Fruit fly (Drosophila melanogaster): Measurements from ENCODE around the gene Ac78C.

- TF ChIP-seq CTCF (optimal IDR thresholded peaks at IDR 0.05) (no peak), CG8478 (optimal IDR thresholded peaks at IDR 0.05) (no peak)
Observed at dm6 chr3L:21185622-21186021, 13.9 kb upstream of the Ac78C start.

Measured in S2 (cell line).